Worm (Caenorhabditis elegans): ENCODE data around the gene srw-6.

The srw-6 gene

ce11 chrV:3803343-3803742 lies 5.1 kb upstream of the srw-6 start, which contains the start of gene cyp-33C8:
cyp-33C8 (minus strand) TSS chrV:3803542.
- TF ChIP-seq nhr-129 (tag; optimal IDR thresholded peaks at IDR 0.05) (peak; percentile 95), ama-1 (optimal IDR thresholded peaks at IDR 0.05) (no peak), mab-5 (tag; optimal IDR thresholded peaks at IDR 0.05) (no peak), C34F6.9 (tag; optimal IDR thresholded peaks at IDR 0.05) (peak; percentile 49), fos-1 (tag; optimal IDR thresholded peaks at IDR 0.05) (peak; percentile 51), unc-55 (GFP tag; optimal IDR thresholded peaks at IDR 0.05) (peak; percentile 52), sma-9 (GFP tag; optimal IDR thresholded peaks at IDR 0.05) (peak; percentile 71), sma-9 (tag; optimal IDR thresholded peaks at IDR 0.05) (no peak)

DNA sequence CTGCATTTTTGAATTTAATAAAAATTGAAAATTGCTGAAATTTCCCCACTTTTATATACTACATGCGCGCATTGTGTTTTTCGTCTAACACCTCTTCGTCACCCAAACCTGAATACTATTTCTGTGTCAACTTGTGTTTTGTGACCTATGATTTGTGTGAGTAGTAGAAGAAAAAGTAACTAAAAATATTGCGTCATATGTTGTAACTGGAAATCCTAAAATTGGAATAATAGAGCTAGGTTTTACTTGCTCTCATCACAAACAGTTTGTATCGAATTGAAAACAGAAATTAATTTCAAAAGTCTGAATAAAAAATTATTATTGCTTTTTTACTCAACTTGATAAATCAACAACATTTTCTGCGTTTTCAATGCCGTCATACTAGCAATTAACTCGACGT lies 2.9 kb upstream of the srw-6 start, which contains the start of gene R08F11.4:
TSS of gene R08F11.4 (minus strand) at position 29 of the 400 bp plus-strand sequence.
- TF ChIP-seq nhr-129 (tag; optimal IDR thresholded peaks at IDR 0.05) (peak; percentile 98), mbf-1 (tag; optimal IDR thresholded peaks at IDR 0.05) (no peak), ama-1 (optimal IDR thresholded peaks at IDR 0.05) (no peak), fos-1 (tag; optimal IDR thresholded peaks at IDR 0.05) (peak; percentile 5), sma-9 (GFP tag; optimal IDR thresholded peaks at IDR 0.05) (no peak), sma-9 (tag; optimal IDR thresholded peaks at IDR 0.05) (no peak), unc-62 (GFP tag; optimal IDR thresholded peaks at IDR 0.05) (no peak)

- TF ChIP-seq blmp-1 (tag; optimal IDR thresholded peaks at IDR 0.05; ENCODE audit: insufficient read depth) (no peak), nhr-21 (tag; optimal IDR thresholded peaks at IDR 0.05) (no peak), nhr-12 (tag; optimal IDR thresholded peaks at IDR 0.05) (no peak), lin-13 (GFP tag; optimal IDR thresholded peaks at IDR 0.05) (no peak), sma-9 (GFP tag; optimal IDR thresholded peaks at IDR 0.05) (no peak), sma-9 (tag; optimal IDR thresholded peaks at IDR 0.05) (no peak), ama-1 (optimal IDR thresholded peaks at IDR 0.05) (no peak), Y55F3AM.14 (GFP tag; optimal IDR thresholded peaks at IDR 0.05) (no peak), zag-1 (tag; optimal IDR thresholded peaks at IDR 0.05) (no peak), nhr-10 (tag; optimal IDR thresholded peaks at IDR 0.05) (no peak), nhr-11 (tag; optimal IDR thresholded peaks at IDR 0.05) (no peak)
Observed at ce11 chrV:3805961-3806360, 2.5 kb upstream of the srw-6 start, which contains the start of gene srw-7. srw-7 (plus strand) TSS chrV:3806261.

DNA sequence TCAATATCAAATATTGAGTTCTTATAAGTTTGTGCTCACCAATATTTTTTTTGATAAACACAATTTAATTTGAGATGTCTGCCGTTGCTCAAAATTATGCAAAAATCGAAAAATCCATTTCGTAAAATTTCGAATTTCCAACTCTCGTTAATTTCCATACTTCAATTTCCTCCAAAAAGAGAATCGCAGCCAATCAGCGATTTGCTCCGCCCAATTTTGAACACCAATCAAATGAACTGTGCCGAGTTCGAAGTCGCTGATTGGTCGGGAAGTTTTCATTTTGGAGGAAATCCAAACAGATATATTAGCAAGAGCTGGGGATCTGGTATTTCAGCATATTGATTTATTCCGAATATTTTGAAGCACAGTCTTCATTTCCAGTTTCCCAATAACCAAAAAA lies 590 bp upstream of the srw-6 start:
- TF ChIP-seq gmeb-1 (tag; optimal IDR thresholded peaks at IDR 0.05) (no peak), ceh-16 (tag; optimal IDR thresholded peaks at IDR 0.05) (no peak), ztf-4 (tag; optimal IDR thresholded peaks at IDR 0.05) (no peak), ceh-82 (tag; optimal IDR thresholded peaks at IDR 0.05) (no peak), fos-1 (tag; optimal IDR thresholded peaks at IDR 0.05) (no peak), elt-1 (tag; optimal IDR thresholded peaks at IDR 0.05) (no peak), lin-11 (tag; optimal IDR thresholded peaks at IDR 0.05) (no peak), peb-1 (tag; optimal IDR thresholded peaks at IDR 0.05) (no peak), sem-4 (tag; optimal IDR thresholded peaks at IDR 0.05) (no peak), lin-39 (tag; optimal IDR thresholded peaks at IDR 0.05) (no peak), zag-1 (tag; optimal IDR thresholded peaks at IDR 0.05) (no peak), snpc-4 (tag; optimal IDR thresholded peaks at IDR 0.05) (no peak)

DNA sequence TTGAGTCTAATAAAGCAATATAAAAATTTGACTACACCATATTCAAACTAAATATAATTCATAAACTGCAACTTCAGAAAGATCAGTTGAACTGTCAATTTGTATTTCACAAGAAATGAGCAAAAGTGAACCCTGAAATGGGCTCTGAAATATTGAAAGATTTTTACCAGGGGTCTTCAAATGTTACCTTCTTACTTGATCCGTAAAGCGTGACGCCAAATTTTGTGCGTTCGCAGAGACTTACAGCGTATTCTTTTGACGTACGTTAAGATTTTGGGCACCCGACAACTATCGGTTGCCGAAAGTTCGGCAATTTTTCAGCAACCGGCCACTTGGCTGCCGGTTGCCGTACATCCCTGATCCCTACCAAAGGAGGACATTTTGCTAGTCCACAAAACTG lies 1.6 kb downstream of the srw-6 start:
- no peak for TF ChIP-seq nhr-10 (tag; optimal IDR thresholded peaks at IDR 0.05)

ce11 chrV:3811541-3811940 lies 3.1 kb downstream of the srw-6 start, which contains the start of gene scl-13:
scl-13 (minus strand) TSS chrV:3811641.
- TF ChIP-seq nhr-11 (tag; optimal IDR thresholded peaks at IDR 0.05) (no peak), sem-4 (tag; optimal IDR thresholded peaks at IDR 0.05) (no peak), ceh-16 (tag; optimal IDR thresholded peaks at IDR 0.05) (no peak), unc-39 (tag; optimal IDR thresholded peaks at IDR 0.05) (no peak)

- TF ChIP-seq nhr-6 (tag; optimal IDR thresholded peaks at IDR 0.05) (no peak), alr-1 (tag; optimal IDR thresholded peaks at IDR 0.05) (no peak), Y55F3AM.14 (GFP tag; optimal IDR thresholded peaks at IDR 0.05) (no peak), ztf-1 (GFP tag; conservative IDR thresholded peaks at IDR 0.05) (no peak), lsy-2 (tag; optimal IDR thresholded peaks at IDR 0.05) (no peak), blmp-1 (tag; optimal IDR thresholded peaks at IDR 0.05; ENCODE audit: insufficient read depth) (no peak), snpc-4 (tag; optimal IDR thresholded peaks at IDR 0.05) (no peak), F13H6.1 (tag; optimal IDR thresholded peaks at IDR 0.05) (no peak)
Observed at ce11 chrV:3812291-3812690, 3.9 kb downstream of the srw-6 start, which contains the start of gene scl-12. scl-12 (plus strand) TSS chrV:3812591.
